Worm (Caenorhabditis elegans): ENCODE results near the gene pals-19.

- TF ChIP-seq skn-1 (tag; optimal IDR thresholded peaks at IDR 0.05) (no peak), unc-62 (GFP tag; optimal IDR thresholded peaks at IDR 0.05 in 1 of 2) (no peak), unc-62 (tag; optimal IDR thresholded peaks at IDR 0.05) (no peak), Y105C5A.15 (GFP tag; IDR thresholded peaks at IDR 0.05) (no peak)
These were observed 15.3 kb downstream of the pals-19 start, which contains the start of gene elc-1 for ce11 chrIII:1417090-1417489.
